Worm (Caenorhabditis elegans): ENCODE results near the gene T15B12.1.

DNA sequence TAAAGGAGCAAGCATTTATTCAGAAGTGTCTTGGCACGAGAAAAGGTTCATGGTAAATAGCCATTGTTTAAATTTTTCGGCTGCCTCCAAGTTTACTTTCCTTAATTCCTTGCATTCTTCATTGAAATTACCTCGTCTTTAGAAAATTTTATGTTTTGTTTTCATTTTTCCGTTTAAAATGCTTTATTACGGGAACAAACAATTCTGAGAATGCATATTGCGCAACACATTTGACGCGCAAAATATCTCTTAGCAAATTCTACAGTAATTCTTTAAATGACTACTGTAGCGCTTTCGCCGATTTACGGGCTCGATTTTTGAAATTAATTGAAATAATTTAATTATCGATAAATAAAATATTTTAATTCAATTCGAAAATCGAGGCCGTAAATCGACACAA, 56.6 kb downstream of the T15B12.1 start:
- no peak for TF ChIP-seq T22C8.4 (GFP tag; IDR thresholded peaks at IDR 0.05)
- no peak for TF ChIP-seq ztf-23 (GFP tag; IDR thresholded peaks at IDR 0.05)

Measured in whole organism, midembryonic.